Worm (Caenorhabditis elegans) whole organism, mixed stage, embryonic: ENCODE data around the gene srw-107.

Experiments used
- ceh-83 ChIP-seq: fragments of 200-800 bp; sonication (Bioruptor generic); optimal IDR thresholded peaks from 2 replicates; lab custom pipeline; 2018; ENCODE audit warnings: mild to moderate bottlenecking, missing genetic modification characterization, missing compliant biosample characterization
- ces-1 ChIP-seq: fragments of 150-350 bp; optimal IDR thresholded peaks from 2 replicates; lab custom pipeline; 2014; ENCODE audit warnings: missing biosample characterization, missing genetic modification reagents, missing genetic modification characterization
- drap-1 ChIP-seq: fragments of 200-800 bp; sonication (Bioruptor generic); optimal IDR thresholded peaks from 3 replicates; lab custom pipeline; 2018; ENCODE audit warnings: mild to moderate bottlenecking, missing genetic modification characterization, missing compliant biosample characterization
- mab-5 ChIP-seq: fragments of 150-350 bp; optimal IDR thresholded peaks from 2 replicates; lab custom pipeline; 2014; ENCODE audit warnings: missing biosample characterization, missing genetic modification characterization
- nhr-2 ChIP-seq: fragments of 150-350 bp; optimal IDR thresholded peaks from 2 replicates; lab custom pipeline; 2014; ENCODE audit warnings: missing biosample characterization, missing genetic modification characterization
- nhr-237 ChIP-seq: fragments of 150-350 bp; optimal IDR thresholded peaks from 2 replicates; lab custom pipeline; 2014; ENCODE audit warnings: missing biosample characterization, missing genetic modification characterization
- pha-4 ChIP-seq: fragments of 150-350 bp; optimal IDR thresholded peaks from 2 replicates; lab custom pipeline; 2018; ENCODE audit warnings: missing biosample characterization, missing genetic modification reagents, missing genetic modification characterization
- sem-2 ChIP-seq: fragments of 200-800 bp; sonication (Bioruptor generic); optimal IDR thresholded peaks from 2 replicates; lab custom pipeline; 2018; ENCODE audit warnings: mild to moderate bottlenecking, missing genetic modification characterization, missing compliant biosample characterization
- snpc-4 ChIP-seq: fragments of 150-350 bp; optimal IDR thresholded peaks from 2 replicates; lab custom pipeline; 2014; ENCODE audit warnings: missing biosample characterization, missing genetic modification characterization
- sptf-1 ChIP-seq: sonication (generic microtip); optimal IDR thresholded peaks from 2 replicates; lab custom pipeline; 2017; ENCODE audit warnings: mild to moderate bottlenecking, missing genetic modification characterization, moderate library complexity, missing compliant biosample characterization
- unc-39 ChIP-seq: fragments of 150-350 bp; optimal IDR thresholded peaks from 2 replicates; lab custom pipeline; 2014; ENCODE audit warnings: missing biosample characterization, missing genetic modification characterization
- unc-62 ChIP-seq: fragments of 150-350 bp; optimal IDR thresholded peaks from 2 replicates; lab custom pipeline; 2014; ENCODE audit warnings: missing biosample characterization, missing genetic modification reagents, missing genetic modification characterization
- zip-8 ChIP-seq: fragments of 150-350 bp; optimal IDR thresholded peaks from 2 replicates; lab custom pipeline; 2014; ENCODE audit warnings: missing biosample characterization, missing genetic modification characterization

ce11 chrV:552406-552805 is 31.0 kb upstream of the srw-107 start:
- TF ChIP-seq pha-4 (tag; lab: Kevin White, UChicago) (no peak), ces-1 (GFP tag; lab: Kevin White, UChicago) (no peak), sem-2 (GFP tag; lab: Kevin White, UChicago) (no peak), ceh-83 (GFP tag; lab: Kevin White, UChicago) (no peak), mab-5 (no peak), nhr-2 (tag; lab: Kevin White, UChicago) (no peak), unc-62 (no peak), unc-39 (tag; lab: Kevin White, UChicago) (no peak), zip-8 (tag; lab: Kevin White, UChicago) (no peak), nhr-237 (tag; lab: Kevin White, UChicago) (no peak), snpc-4 (tag; lab: Kevin White, UChicago) (no peak), drap-1 (GFP tag; lab: Kevin White, UChicago) (no peak), sptf-1 (no peak)
